Worm (Caenorhabditis elegans) whole organism, L2 larva: ENCODE data around the gene mcm-10.

Source experiments
- lin-39 ChIP-seq: fragments of 150-350 bp; optimal IDR thresholded peaks from 2 replicates; lab custom pipeline; 2014; ENCODE audit warnings: missing biosample characterization, missing genetic modification reagents, missing genetic modification characterization
- nhr-129 ChIP-seq: fragments of 150-350 bp; optimal IDR thresholded peaks from 2 replicates; lab custom pipeline; 2014; ENCODE audit warnings: missing biosample characterization, missing genetic modification characterization
- nhr-6 ChIP-seq: fragments of 150-350 bp; optimal IDR thresholded peaks from 2 replicates; lab custom pipeline; 2014; ENCODE audit warnings: missing biosample characterization, missing genetic modification characterization
- nhr-77 ChIP-seq: fragments of 150-350 bp; optimal IDR thresholded peaks from 2 replicates; lab custom pipeline; 2014; ENCODE audit warnings: missing biosample characterization, missing genetic modification characterization
- ztf-4 ChIP-seq: fragments of 150-350 bp; optimal IDR thresholded peaks from 2 replicates; lab custom pipeline; 2014; ENCODE audit warnings: missing biosample characterization, missing genetic modification characterization

DNA sequence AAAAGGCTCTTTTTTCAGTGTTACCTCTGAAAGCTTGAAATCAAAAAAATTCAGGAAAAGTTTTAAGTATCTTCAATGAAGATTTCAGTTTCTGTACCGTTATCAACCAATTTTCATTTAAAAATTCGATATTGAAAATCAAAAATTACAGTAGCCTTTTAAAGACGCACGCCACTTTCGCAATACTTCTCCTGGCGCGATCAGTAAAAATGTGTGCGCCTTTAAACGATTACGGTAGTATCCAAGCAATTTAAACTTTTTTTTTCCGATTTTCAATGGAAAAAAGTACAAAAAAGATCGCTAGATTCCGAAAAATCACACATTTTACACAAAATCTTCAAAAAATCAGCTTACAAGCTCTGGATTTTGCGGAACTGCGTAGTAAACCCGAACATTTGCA is 27.5 kb upstream of the mcm-10 start:
- no peak for TF ChIP-seq nhr-129
- no peak for TF ChIP-seq nhr-77 (tag; lab: Kevin White, UChicago)
- TF ChIP-seq nhr-6 (tag; lab: Kevin White, UChicago), result no peak
- TF ChIP-seq lin-39 (tag; lab: Kevin White, UChicago), result no peak
- TF ChIP-seq ztf-4 (tag; lab: Kevin White, UChicago), result no peak
